Worm (Caenorhabditis elegans) whole organism, L1 larva: ENCODE data around the gene tbc-3.

Source experiments
- C34B4.2 ChIP-seq: sonication (generic microtip); optimal IDR thresholded peaks from 2 replicates; lab custom pipeline; 2017; ENCODE audit warnings: mild to moderate bottlenecking, missing genetic modification characterization, missing compliant biosample characterization
- ceh-82 ChIP-seq, 3 experiments: fragments of 150-350 bp in 1 of 3; sonication (generic microtip) in 2 of 3; optimal IDR thresholded peaks; 2 replicates each; lab custom pipeline; 2014 to 2017; ENCODE audit warnings: missing biosample characterization in 3 of 3, missing genetic modification characterization in 3 of 3
- dpl-1 ChIP-seq, 3 experiments: fragments of 150-350 bp in 2 of 3; sonication (generic microtip) in 1 of 3; optimal IDR thresholded peaks; 2 replicates each; lab custom pipeline; 2014 to 2017; ENCODE audit warnings: missing biosample characterization in 3 of 3, missing genetic modification characterization in 3 of 3, missing genetic modification reagents in 3 of 3
- dsc-1 ChIP-seq: sonication (generic microtip); optimal IDR thresholded peaks from 2 replicates; lab custom pipeline; 2016; ENCODE audit warnings: mild to moderate bottlenecking, missing genetic modification characterization, missing compliant biosample characterization
- efl-1 ChIP-seq, 4 experiments: fragments of 150-350 bp; optimal IDR thresholded peaks in 3 of 4; peaks in 1 of 4; 1 replicate in 1 of 4; 2 replicates in 3 of 4; lab custom pipeline; 2014; ENCODE audit warnings: missing biosample characterization in 2 of 4, missing genetic modification characterization in 2 of 4, missing genetic modification reagents in 2 of 4
- efl-3 ChIP-seq: fragments of 200-800 bp; sonication (Bioruptor generic); optimal IDR thresholded peaks from 2 replicates; lab custom pipeline; 2018; ENCODE audit warnings: mild to moderate bottlenecking, missing genetic modification characterization, missing compliant biosample characterization
- fos-1 ChIP-seq: fragments of 150-350 bp; optimal IDR thresholded peaks from 2 replicates; lab custom pipeline; 2014; ENCODE audit warnings: missing biosample characterization, missing genetic modification characterization
- jun-1 ChIP-seq: fragments of 150-350 bp; optimal IDR thresholded peaks from 2 replicates; lab custom pipeline; 2014; ENCODE audit warnings: missing biosample characterization, missing genetic modification reagents, missing genetic modification characterization
- lin-14 ChIP-seq: fragments of 200-800 bp; sonication (Bioruptor generic); optimal IDR thresholded peaks from 2 replicates; lab custom pipeline; 2018; ENCODE audit warnings: mild to moderate bottlenecking, missing genetic modification characterization, moderate library complexity, missing compliant biosample characterization
- lin-35 ChIP-seq, 2 experiments: fragments of 150-350 bp; optimal IDR thresholded peaks; 2 replicates each; lab custom pipeline; 2014; ENCODE audit warnings: missing biosample characterization in 2 of 2, missing genetic modification characterization in 2 of 2, missing genetic modification reagents in 2 of 2
- lin-39 ChIP-seq: fragments of 150-350 bp; optimal IDR thresholded peaks from 2 replicates; lab custom pipeline; 2014; ENCODE audit warnings: missing biosample characterization, missing genetic modification reagents, missing genetic modification characterization
- mab-9 ChIP-seq: fragments of 200-800 bp; sonication (Bioruptor generic); IDR thresholded peaks from 2 replicates; pipeline ENCODE4 v1.3.6; 2022; ENCODE audit warnings: missing genetic modification reagents, missing genetic modification characterization, missing compliant biosample characterization
- mep-1 ChIP-seq: fragments of 150-350 bp; optimal IDR thresholded peaks from 2 replicates; lab custom pipeline; 2014; ENCODE audit warnings: missing biosample characterization, missing genetic modification characterization
- nhr-19 ChIP-seq: fragments of 200-800 bp; sonication (Bioruptor generic); conservative IDR thresholded peaks from 2 replicates; pipeline ENCODE4 v1.3.6; 2022; ENCODE audit warnings: missing genetic modification characterization, missing compliant biosample characterization
- nhr-20 ChIP-seq: sonication (generic microtip); optimal IDR thresholded peaks from 2 replicates; lab custom pipeline; 2016; ENCODE audit warnings: mild to moderate bottlenecking, missing genetic modification characterization, missing compliant biosample characterization
- nhr-237 ChIP-seq: fragments of 150-350 bp; optimal IDR thresholded peaks from 2 replicates; lab custom pipeline; 2014; ENCODE audit warnings: missing biosample characterization, missing genetic modification characterization
- nhr-71 ChIP-seq: sonication (generic microtip); optimal IDR thresholded peaks from 2 replicates; lab custom pipeline; 2016; ENCODE audit warnings: mild to moderate bottlenecking, missing genetic modification characterization, moderate library complexity, missing compliant biosample characterization
- nhr-77 ChIP-seq: fragments of 150-350 bp; optimal IDR thresholded peaks from 2 replicates; lab custom pipeline; 2014; ENCODE audit warnings: missing biosample characterization, missing genetic modification characterization
- pax-3 ChIP-seq: fragments of 200-800 bp; sonication (Bioruptor generic); optimal IDR thresholded peaks from 2 replicates; lab custom pipeline; 2018; ENCODE audit warnings: mild to moderate bottlenecking, missing genetic modification characterization, moderate library complexity, missing compliant biosample characterization
- rnt-1 ChIP-seq: sonication (generic microtip); optimal IDR thresholded peaks from 2 replicates; lab custom pipeline; 2016; ENCODE audit warnings: mild to moderate bottlenecking, missing genetic modification characterization, moderate library complexity, missing compliant biosample characterization
- snu-23 ChIP-seq: sonication (generic microtip); optimal IDR thresholded peaks from 2 replicates; lab custom pipeline; 2016; ENCODE audit warnings: missing genetic modification characterization, missing compliant biosample characterization
- tbx-2 ChIP-seq: sonication (generic microtip); optimal IDR thresholded peaks from 2 replicates; lab custom pipeline; 2016; ENCODE audit warnings: missing genetic modification characterization, missing compliant biosample characterization

tbc-3 gene

DNA sequence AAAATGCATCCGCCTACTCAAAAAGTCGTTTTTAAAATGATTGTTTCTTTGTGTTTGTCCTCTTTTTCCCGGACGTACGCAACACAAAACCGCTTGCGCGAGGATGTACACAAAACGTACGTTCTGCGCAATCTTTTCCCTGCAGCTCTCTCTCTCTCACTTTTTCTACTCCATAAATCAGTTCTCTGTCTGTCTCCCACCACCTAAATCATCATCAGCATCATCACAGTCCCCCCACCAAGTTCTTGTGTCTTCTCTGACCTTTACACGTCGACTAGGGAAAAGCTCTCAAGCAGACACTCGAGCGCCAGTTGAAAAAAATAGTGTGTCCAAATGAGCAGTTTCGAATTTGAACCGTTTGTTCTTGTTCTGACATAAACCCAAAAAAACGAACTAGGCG, 45.5 kb downstream of the tbc-3 start:
- TF ChIP-seq nhr-71 (tag; lab: Kevin White, UChicago) = no peak
- no peak for TF ChIP-seq efl-1 (optimal IDR thresholded peaks at IDR 0.05; lab: Kevin White, UChicago)
- TF ChIP-seq efl-1 (GFP tag; optimal IDR thresholded peaks at IDR 0.05 in 1 of 2; lab: Kevin White, UChicago) = peak in 1 of 2 experiments; percentile 79
- peak; percentile 22 for TF ChIP-seq tbx-2 (tag; lab: Kevin White, UChicago)
- TF ChIP-seq nhr-77 (tag; lab: Kevin White, UChicago) = peak; percentile 45

DNA sequence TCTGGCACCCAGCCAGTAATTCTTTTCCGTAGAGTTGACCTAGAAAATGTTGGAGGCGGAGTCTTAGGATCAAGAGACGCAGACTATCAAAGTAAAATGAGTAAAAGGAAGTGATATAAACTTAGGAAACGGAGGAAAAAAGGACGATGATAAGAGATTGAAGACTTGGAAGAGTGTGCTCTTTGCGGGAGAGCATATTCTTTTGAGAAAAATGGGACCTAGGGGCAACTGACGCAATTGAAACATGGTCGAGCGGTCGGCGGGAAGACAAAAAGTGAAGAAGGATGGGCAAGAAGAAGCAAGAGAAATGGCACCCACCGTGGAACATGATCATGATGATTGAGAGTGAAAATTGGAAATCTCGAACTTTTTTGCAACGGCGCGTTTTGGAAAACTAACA, 49.2 kb downstream of the tbc-3 start:
- TF ChIP-seq dpl-1 (GFP tag; optimal IDR thresholded peaks at IDR 0.05; lab: Kevin White, UChicago) (peak; percentile 8 to 39 (median 12)), nhr-19 (GFP tag; lab: Robert Waterston, UW) (peak; percentile 59), nhr-237 (no peak), snu-23 (peak; percentile 39), mab-9 (no peak), mep-1 (tag; lab: Kevin White, UChicago) (peak; percentile 8), dsc-1 (tag; lab: Kevin White, UChicago) (no peak), nhr-77 (tag; lab: Kevin White, UChicago) (peak; percentile 35), efl-3 (no peak), pax-3 (tag; lab: Kevin White, UChicago) (no peak), ceh-82 (tag; optimal IDR thresholded peaks at IDR 0.05; lab: Kevin White, UChicago) (no peak), C34B4.2 (tag; lab: Kevin White, UChicago) (no peak), efl-1 (optimal IDR thresholded peaks at IDR 0.05; lab: Kevin White, UChicago) (peak; percentile 4 to 56), efl-1 (GFP tag; optimal IDR thresholded peaks at IDR 0.05 in 1 of 2; lab: Kevin White, UChicago) (peak in 1 of 2 experiments; percentile 52), lin-14 (peak; percentile 73), lin-39 (tag; lab: Kevin White, UChicago) (no peak), nhr-71 (tag; lab: Kevin White, UChicago) (peak; percentile 66), nhr-20 (tag; lab: Kevin White, UChicago) (peak; percentile 24), jun-1 (no peak), rnt-1 (tag; lab: Kevin White, UChicago) (peak; percentile 60), tbx-2 (tag; lab: Kevin White, UChicago) (peak; percentile 20), fos-1 (no peak), lin-35 (GFP tag; optimal IDR thresholded peaks at IDR 0.05; lab: Kevin White, UChicago) (peak in 1 of 2 experiments; percentile 51)
